Worm (Caenorhabditis elegans) whole organism, L1 larva: ENCODE data around the gene dpff-1.
A peak's percentile ranks its signal among the peaks of the same experiment; 100 is the strongest.

Source experiments
- C04F5.9 ChIP-seq: sonication (generic microtip); optimal IDR thresholded peaks from 2 replicates; lab custom pipeline; 2016; ENCODE audit warnings: missing genetic modification characterization, missing compliant biosample characterization
- aly-2 ChIP-seq: fragments of 150-350 bp; optimal IDR thresholded peaks from 2 replicates; lab custom pipeline; 2014; ENCODE audit warnings: missing biosample characterization, missing genetic modification characterization
- blmp-1 ChIP-seq: fragments of 150-350 bp; optimal IDR thresholded peaks from 2 replicates; lab custom pipeline; 2014; ENCODE audit warnings: missing biosample characterization, missing genetic modification characterization
- ceh-63 ChIP-seq: fragments of 200-800 bp; sonication (Bioruptor generic); optimal IDR thresholded peaks from 2 replicates; lab custom pipeline; 2018; ENCODE audit warnings: mild to moderate bottlenecking, missing genetic modification characterization, missing compliant biosample characterization
- ceh-88 ChIP-seq: fragments of 200-800 bp; sonication (Bioruptor generic); IDR thresholded peaks from 2 replicates; pipeline ENCODE4 v1.3.6; 2022; ENCODE audit warnings: missing genetic modification characterization, missing compliant biosample characterization
- ces-1 ChIP-seq: fragments of 150-350 bp; optimal IDR thresholded peaks from 2 replicates; lab custom pipeline; 2014; ENCODE audit warnings: missing biosample characterization, missing genetic modification reagents, missing genetic modification characterization
- dpl-1 ChIP-seq, 3 experiments: fragments of 150-350 bp in 2 of 3; sonication (generic microtip) in 1 of 3; optimal IDR thresholded peaks; 2 replicates each; lab custom pipeline; 2014 to 2017; ENCODE audit warnings: missing biosample characterization in 3 of 3, missing genetic modification characterization in 3 of 3, missing genetic modification reagents in 3 of 3
- dsc-1 ChIP-seq: sonication (generic microtip); optimal IDR thresholded peaks from 2 replicates; lab custom pipeline; 2016; ENCODE audit warnings: mild to moderate bottlenecking, missing genetic modification characterization, missing compliant biosample characterization
- efl-1 ChIP-seq, 4 experiments: fragments of 150-350 bp; optimal IDR thresholded peaks in 3 of 4; peaks in 1 of 4; 1 replicate in 1 of 4; 2 replicates in 3 of 4; lab custom pipeline; 2014; ENCODE audit warnings: missing biosample characterization in 2 of 4, missing genetic modification characterization in 2 of 4, missing genetic modification reagents in 2 of 4
- efl-3 ChIP-seq: fragments of 200-800 bp; sonication (Bioruptor generic); optimal IDR thresholded peaks from 2 replicates; lab custom pipeline; 2018; ENCODE audit warnings: mild to moderate bottlenecking, missing genetic modification characterization, missing compliant biosample characterization
- egl-27 ChIP-seq, 2 experiments: fragments of 150-350 bp in 1 of 2; sonication (generic microtip); optimal IDR thresholded peaks; 3 replicates each; lab custom pipeline; 2017 to 2018; ENCODE audit warnings: missing biosample characterization in 2 of 2, missing genetic modification characterization in 2 of 2, missing genetic modification reagents in 2 of 2
- elt-2 ChIP-seq: sonication (generic microtip); optimal IDR thresholded peaks from 2 replicates; lab custom pipeline; 2016; ENCODE audit warnings: missing genetic modification characterization, mild to moderate bottlenecking, inconsistent platforms, missing compliant biosample characterization, missing genetic modification reagents
- elt-3 ChIP-seq, 6 experiments: fragments of 150-350 bp in 1 of 6; sonication (generic microtip); optimal IDR thresholded peaks; 2 replicates each; lab custom pipeline; 2017 to 2018; ENCODE audit warnings: missing biosample characterization in 6 of 6, missing genetic modification characterization in 6 of 6, inconsistent platforms in 1 of 6
- fos-1 ChIP-seq: fragments of 150-350 bp; optimal IDR thresholded peaks from 2 replicates; lab custom pipeline; 2014; ENCODE audit warnings: missing biosample characterization, missing genetic modification characterization
- grh-1 ChIP-seq: fragments of 200-800 bp; sonication (Bioruptor generic); IDR thresholded peaks from 2 replicates; pipeline ENCODE4 v1.3.6; 2022; ENCODE audit warnings: missing genetic modification reagents, missing genetic modification characterization, missing compliant biosample characterization
- irx-1 ChIP-seq: sonication (generic microtip); optimal IDR thresholded peaks from 2 replicates; lab custom pipeline; 2016; ENCODE audit warnings: missing genetic modification characterization, missing compliant biosample characterization
- lin-14 ChIP-seq: fragments of 200-800 bp; sonication (Bioruptor generic); optimal IDR thresholded peaks from 2 replicates; lab custom pipeline; 2018; ENCODE audit warnings: mild to moderate bottlenecking, missing genetic modification characterization, moderate library complexity, missing compliant biosample characterization
- lin-15B ChIP-seq: fragments of 150-350 bp; sonication (generic microtip); optimal IDR thresholded peaks from 3 replicates; lab custom pipeline; 2014; ENCODE audit warnings: missing biosample characterization, missing genetic modification characterization
- lin-39 ChIP-seq: fragments of 150-350 bp; optimal IDR thresholded peaks from 2 replicates; lab custom pipeline; 2014; ENCODE audit warnings: missing biosample characterization, missing genetic modification reagents, missing genetic modification characterization
- lir-3 ChIP-seq: sonication (generic microtip); optimal IDR thresholded peaks from 2 replicates; lab custom pipeline; 2016; ENCODE audit warnings: mild to moderate bottlenecking, missing genetic modification characterization, moderate library complexity, missing compliant biosample characterization; ENCODE audit not compliant: poor library complexity
- lsy-2 ChIP-seq, 2 experiments: fragments of 150-350 bp; optimal IDR thresholded peaks; 2 replicates each; lab custom pipeline; 2014; ENCODE audit warnings: missing biosample characterization in 2 of 2, missing genetic modification characterization in 2 of 2
- mab-9 ChIP-seq: fragments of 200-800 bp; sonication (Bioruptor generic); IDR thresholded peaks from 2 replicates; pipeline ENCODE4 v1.3.6; 2022; ENCODE audit warnings: missing genetic modification reagents, missing genetic modification characterization, missing compliant biosample characterization
- mdl-1 ChIP-seq, 2 experiments: fragments of 150-350 bp; optimal IDR thresholded peaks; 2 replicates each; lab custom pipeline; 2014 to 2017; ENCODE audit warnings: missing biosample characterization in 2 of 2, missing genetic modification characterization in 2 of 2, inconsistent platforms in 1 of 2
- nhr-11 ChIP-seq: fragments of 150-350 bp; optimal IDR thresholded peaks from 2 replicates; lab custom pipeline; 2014; ENCODE audit warnings: missing biosample characterization, missing genetic modification characterization
- nhr-12 ChIP-seq: sonication (generic microtip); optimal IDR thresholded peaks from 2 replicates; lab custom pipeline; 2017; ENCODE audit warnings: missing biosample characterization, missing genetic modification characterization
- nhr-20 ChIP-seq: sonication (generic microtip); optimal IDR thresholded peaks from 2 replicates; lab custom pipeline; 2016; ENCODE audit warnings: mild to moderate bottlenecking, missing genetic modification characterization, missing compliant biosample characterization
- nhr-237 ChIP-seq: fragments of 150-350 bp; optimal IDR thresholded peaks from 2 replicates; lab custom pipeline; 2014; ENCODE audit warnings: missing biosample characterization, missing genetic modification characterization
- nhr-76 ChIP-seq: sonication (generic microtip); optimal IDR thresholded peaks from 2 replicates; lab custom pipeline; 2017; ENCODE audit warnings: missing biosample characterization, missing genetic modification characterization
- pag-3 ChIP-seq: sonication (generic microtip); optimal IDR thresholded peaks from 2 replicates; lab custom pipeline; 2017; ENCODE audit warnings: missing genetic modification characterization, mild to moderate bottlenecking, missing compliant biosample characterization, antibody characterized with exemption, borderline replicate concordance; ENCODE audit not compliant: insufficient read depth
- snpc-4 ChIP-seq: fragments of 150-350 bp; optimal IDR thresholded peaks from 2 replicates; lab custom pipeline; 2014; ENCODE audit warnings: missing biosample characterization, missing genetic modification characterization
- snu-23 ChIP-seq: sonication (generic microtip); optimal IDR thresholded peaks from 2 replicates; lab custom pipeline; 2016; ENCODE audit warnings: missing genetic modification characterization, missing compliant biosample characterization
- swsn-7 ChIP-seq: sonication (generic microtip); optimal IDR thresholded peaks from 2 replicates; lab custom pipeline; 2016; ENCODE audit warnings: missing genetic modification characterization, missing compliant biosample characterization
- tbx-2 ChIP-seq: sonication (generic microtip); optimal IDR thresholded peaks from 2 replicates; lab custom pipeline; 2016; ENCODE audit warnings: missing genetic modification characterization, missing compliant biosample characterization
- tlp-1 ChIP-seq: fragments of 150-350 bp; optimal IDR thresholded peaks from 2 replicates; lab custom pipeline; 2014; ENCODE audit warnings: missing biosample characterization, missing genetic modification characterization
- unc-62 ChIP-seq: fragments of 150-350 bp; optimal IDR thresholded peaks from 2 replicates; lab custom pipeline; 2014; ENCODE audit warnings: missing biosample characterization, missing genetic modification reagents, missing genetic modification characterization
- unc-98 ChIP-seq: fragments of 200-800 bp; sonication (Bioruptor generic); IDR thresholded peaks from 2 replicates; pipeline ENCODE4 v1.3.6; 2022; ENCODE audit warnings: missing genetic modification characterization, missing compliant biosample characterization
- zip-4 ChIP-seq: fragments of 200-800 bp; sonication (Bioruptor generic); optimal IDR thresholded peaks from 2 replicates; lab custom pipeline; 2018; ENCODE audit warnings: mild to moderate bottlenecking, missing genetic modification characterization, moderate library complexity, missing compliant biosample characterization

dpff-1 gene

ce11 chrIII:5879291-5879968 lies 26.7 kb downstream of the dpff-1 start, which contains the start of gene hpo-10 (continued):
- TF ChIP-seq egl-27 (tag; optimal IDR thresholded peaks at IDR 0.05; lab: Kevin White, UChicago) (no peak), ceh-63 (no peak), mdl-1 (tag; optimal IDR thresholded peaks at IDR 0.05; lab: Kevin White, UChicago) (no peak), elt-3 (tag; optimal IDR thresholded peaks at IDR 0.05; lab: Kevin White, UChicago) (no peak), ces-1 (GFP tag; lab: Kevin White, UChicago) (no peak), mab-9 (GFP tag; lab: Robert Waterston, UW) (no peak), nhr-12 (tag; lab: Kevin White, UChicago) (no peak), ceh-88 (GFP tag; lab: Robert Waterston, UW) (no peak), elt-2 (tag; lab: Kevin White, UChicago) (no peak), nhr-20 (tag; lab: Kevin White, UChicago) (no peak), swsn-7 (no peak), tlp-1 (tag; lab: Kevin White, UChicago) (no peak), fos-1 (tag; lab: Kevin White, UChicago) (no peak), tbx-2 (tag; lab: Kevin White, UChicago) (no peak), irx-1 (no peak), nhr-76 (tag; lab: Kevin White, UChicago) (no peak), grh-1 (GFP tag; lab: Robert Waterston, UW) (no peak), C04F5.9 (no peak), dsc-1 (tag; lab: Kevin White, UChicago) (no peak), lir-3 (tag; lab: Kevin White, UChicago) (no peak), efl-3 (GFP tag; lab: Kevin White, UChicago) (no peak), lin-14 (GFP tag; lab: Kevin White, UChicago) (peak; percentile 14), snu-23 (GFP tag; lab: Kevin White, UChicago) (peak; percentile 27), zip-4 (no peak), nhr-237 (tag; lab: Kevin White, UChicago) (no peak), aly-2 (tag; lab: Kevin White, UChicago) (no peak), lin-15B (tag; lab: Kevin White, UChicago) (no peak), pag-3 (tag; lab: Kevin White, UChicago) (no peak), nhr-11 (tag; lab: Kevin White, UChicago) (no peak)

- TF ChIP-seq lin-39 (no peak), snpc-4 (tag; lab: Kevin White, UChicago) (no peak), unc-62 (GFP tag; lab: Kevin White, UChicago) (no peak), swsn-7 (no peak), blmp-1 (tag; lab: Kevin White, UChicago) (peak; percentile 96), lsy-2 (tag; optimal IDR thresholded peaks at IDR 0.05; lab: Kevin White, UChicago) (peak in 1 of 2 experiments; percentile 87), lir-3 (tag; lab: Kevin White, UChicago) (no peak), tbx-2 (tag; lab: Kevin White, UChicago) (no peak), nhr-237 (tag; lab: Kevin White, UChicago) (no peak), efl-1 (optimal IDR thresholded peaks at IDR 0.05; lab: Kevin White, UChicago) (no peak), efl-1 (GFP tag; optimal IDR thresholded peaks at IDR 0.05 in 1 of 2; lab: Kevin White, UChicago) (peak in 1 of 2 experiments; percentile 82), unc-98 (GFP tag; lab: Robert Waterston, UW) (no peak), elt-3 (tag; optimal IDR thresholded peaks at IDR 0.05; lab: Kevin White, UChicago) (no peak), dpl-1 (GFP tag; optimal IDR thresholded peaks at IDR 0.05; lab: Kevin White, UChicago) (peak in 1 of 3 experiments; percentile 16)
- TF ChIP-seq, all 84 proteins: peak for 4
Measured at ce11 chrIII:5878215-5878614, 27.9 kb downstream of the dpff-1 start, which contains the start of the genes mig-21 and F01F1.2. Gene mig-21, minus strand, starts transcription at chrIII:5878380. Gene F01F1.2, plus strand, starts transcription at chrIII:5878554.
